Worm (Caenorhabditis elegans) whole organism, L1 larva: ENCODE measurements around the gene F13D12.8.

ENCODE experiments used
- F16B12.6 ChIP-seq: fragments of 150-350 bp; optimal IDR thresholded peaks from 2 replicates; lab custom pipeline; 2014; ENCODE audit warnings: missing biosample characterization, missing genetic modification characterization
- ces-1 ChIP-seq: fragments of 150-350 bp; optimal IDR thresholded peaks from 2 replicates; lab custom pipeline; 2014; ENCODE audit warnings: missing biosample characterization, missing genetic modification reagents, missing genetic modification characterization
- grh-1 ChIP-seq: fragments of 200-800 bp; sonication (Bioruptor generic); IDR thresholded peaks from 2 replicates; pipeline ENCODE4 v1.3.6; 2022; ENCODE audit warnings: missing genetic modification reagents, missing genetic modification characterization, missing compliant biosample characterization
- lin-13 ChIP-seq: fragments of 150-350 bp; optimal IDR thresholded peaks from 2 replicates; lab custom pipeline; 2014; ENCODE audit warnings: missing biosample characterization, missing genetic modification reagents, missing genetic modification characterization
- mep-1 ChIP-seq: fragments of 150-350 bp; optimal IDR thresholded peaks from 2 replicates; lab custom pipeline; 2014; ENCODE audit warnings: missing biosample characterization, missing genetic modification characterization
- nhr-12 ChIP-seq: sonication (generic microtip); optimal IDR thresholded peaks from 2 replicates; lab custom pipeline; 2017; ENCODE audit warnings: missing biosample characterization, missing genetic modification characterization
- nhr-76 ChIP-seq: sonication (generic microtip); optimal IDR thresholded peaks from 2 replicates; lab custom pipeline; 2017; ENCODE audit warnings: missing biosample characterization, missing genetic modification characterization
- ztf-11 ChIP-seq, 2 experiments: sonication (generic microtip); optimal IDR thresholded peaks; 2 replicates each; lab custom pipeline; 2016 to 2017; ENCODE audit warnings: missing genetic modification characterization in 2 of 2, missing biosample characterization in 1 of 2, missing compliant biosample characterization in 1 of 2
- ztf-4 ChIP-seq: fragments of 150-350 bp; optimal IDR thresholded peaks from 2 replicates; lab custom pipeline; 2014; ENCODE audit warnings: missing biosample characterization, missing genetic modification characterization

- TF ChIP-seq F16B12.6 (tag; lab: Kevin White, UChicago) = no peak
- TF ChIP-seq ztf-11 (tag; optimal IDR thresholded peaks at IDR 0.05; lab: Kevin White, UChicago) = no peak
- TF ChIP-seq nhr-76 (tag; lab: Kevin White, UChicago) = no peak
- TF ChIP-seq nhr-12 (tag; lab: Kevin White, UChicago) = no peak
- no peak for TF ChIP-seq ces-1 (GFP tag; lab: Kevin White, UChicago)
- TF ChIP-seq mep-1 (tag; lab: Kevin White, UChicago) = no peak
- no peak for TF ChIP-seq grh-1 (GFP tag; lab: Robert Waterston, UW)
- TF ChIP-seq lin-13 (GFP tag; lab: Kevin White, UChicago) = no peak
- no peak for TF ChIP-seq ztf-4
Measured at ce11 chrII:11732513-11732912, at the start of gene F13D12.8.
